Fruit fly (Drosophila melanogaster): ENCODE measurements around the gene 5PtaseI.

- no peak for TF ChIP-seq CG2120 (GFP tag; optimal IDR thresholded peaks at IDR 0.05)
- TF ChIP-seq B-H1 (GFP tag; IDR thresholded peaks at IDR 0.05), result no peak
- no peak for TF ChIP-seq sens (GFP tag)
- TF ChIP-seq CG6683 (GFP tag; optimal IDR thresholded peaks at IDR 0.05), result no peak
Observed at dm6 chr3R:25023056-25023455, 21.9 kb downstream of the 5PtaseI start, which contains the start of gene beta4GalT7.
